Worm (Caenorhabditis elegans) whole organism, L2 larva: ENCODE measurements around the gene vglu-2.

Source experiments
- C34F6.9 ChIP-seq: fragments of 150-350 bp; optimal IDR thresholded peaks from 2 replicates; lab custom pipeline; 2014; ENCODE audit warnings: missing biosample characterization, missing genetic modification characterization
- R02D3.7 ChIP-seq: fragments of 150-350 bp; optimal IDR thresholded peaks from 2 replicates; lab custom pipeline; 2014; ENCODE audit warnings: missing biosample characterization, missing genetic modification characterization
- aly-2 ChIP-seq: fragments of 150-350 bp; optimal IDR thresholded peaks from 2 replicates; lab custom pipeline; 2014; ENCODE audit warnings: missing biosample characterization, missing genetic modification characterization
- ama-1 ChIP-seq: fragments of 150-350 bp; optimal IDR thresholded peaks from 2 replicates; lab custom pipeline; 2018; ENCODE audit warnings: inconsistent platforms
- ceh-16 ChIP-seq: fragments of 150-350 bp; optimal IDR thresholded peaks from 2 replicates; lab custom pipeline; 2014; ENCODE audit warnings: missing biosample characterization, missing genetic modification characterization
- ceh-82 ChIP-seq: fragments of 150-350 bp; optimal IDR thresholded peaks from 2 replicates; lab custom pipeline; 2014; ENCODE audit warnings: missing biosample characterization, missing genetic modification characterization
- crh-2 ChIP-seq: sonication (generic microtip); optimal IDR thresholded peaks from 2 replicates; lab custom pipeline; 2017; ENCODE audit warnings: missing biosample characterization, missing genetic modification characterization
- egl-27 ChIP-seq: sonication (generic microtip); optimal IDR thresholded peaks from 3 replicates; lab custom pipeline; 2017; ENCODE audit warnings: missing biosample characterization, missing genetic modification reagents, missing genetic modification characterization
- elt-1 ChIP-seq: fragments of 150-350 bp; optimal IDR thresholded peaks from 2 replicates; lab custom pipeline; 2014; ENCODE audit warnings: missing biosample characterization, missing genetic modification characterization
- elt-3 ChIP-seq: sonication (generic microtip); optimal IDR thresholded peaks from 2 replicates; lab custom pipeline; 2017; ENCODE audit warnings: missing biosample characterization, missing genetic modification characterization
- fos-1 ChIP-seq: fragments of 150-350 bp; optimal IDR thresholded peaks from 2 replicates; lab custom pipeline; 2014; ENCODE audit warnings: missing biosample characterization, missing genetic modification characterization
- gmeb-1 ChIP-seq: fragments of 150-350 bp; optimal IDR thresholded peaks from 2 replicates; lab custom pipeline; 2014; ENCODE audit warnings: missing biosample characterization, missing genetic modification characterization
- lin-11 ChIP-seq: fragments of 150-350 bp; sonication (generic microtip); optimal IDR thresholded peaks from 2 replicates; lab custom pipeline; 2014; ENCODE audit warnings: missing biosample characterization, missing genetic modification characterization, inconsistent platforms, mixed read lengths
- lin-39 ChIP-seq: fragments of 150-350 bp; optimal IDR thresholded peaks from 2 replicates; lab custom pipeline; 2014; ENCODE audit warnings: missing biosample characterization, missing genetic modification reagents, missing genetic modification characterization
- lsy-2 ChIP-seq, 2 experiments: fragments of 150-350 bp in 1 of 2; sonication (generic microtip) in 1 of 2; optimal IDR thresholded peaks; 2 replicates each; lab custom pipeline; 2014 to 2017; ENCODE audit warnings: missing biosample characterization in 2 of 2, missing genetic modification characterization in 2 of 2
- mab-5 ChIP-seq: fragments of 150-350 bp; optimal IDR thresholded peaks from 2 replicates; lab custom pipeline; 2014; ENCODE audit warnings: missing biosample characterization, missing genetic modification characterization
- mdl-1 ChIP-seq, 2 experiments: fragments of 150-350 bp in 1 of 2; sonication (generic microtip) in 1 of 2; optimal IDR thresholded peaks; 2 replicates each; lab custom pipeline; 2017; ENCODE audit warnings: missing biosample characterization in 2 of 2, missing genetic modification characterization in 2 of 2
- nhr-10 ChIP-seq: sonication (generic microtip); optimal IDR thresholded peaks from 2 replicates; lab custom pipeline; 2017; ENCODE audit warnings: missing biosample characterization, missing genetic modification characterization
- nhr-12 ChIP-seq: fragments of 150-350 bp; optimal IDR thresholded peaks from 2 replicates; lab custom pipeline; 2014; ENCODE audit warnings: missing biosample characterization, missing genetic modification characterization
- nhr-129 ChIP-seq: fragments of 150-350 bp; optimal IDR thresholded peaks from 2 replicates; lab custom pipeline; 2014; ENCODE audit warnings: missing biosample characterization, missing genetic modification characterization
- nhr-21 ChIP-seq: fragments of 150-350 bp; optimal IDR thresholded peaks from 2 replicates; lab custom pipeline; 2014; ENCODE audit warnings: missing biosample characterization, missing genetic modification characterization
- nhr-23 ChIP-seq: fragments of 150-350 bp; optimal IDR thresholded peaks from 2 replicates; lab custom pipeline; 2014; ENCODE audit warnings: missing biosample characterization, missing genetic modification reagents, missing genetic modification characterization
- nhr-237 ChIP-seq: fragments of 150-350 bp; optimal IDR thresholded peaks from 2 replicates; lab custom pipeline; 2014; ENCODE audit warnings: missing biosample characterization, missing genetic modification characterization
- skn-1 ChIP-seq: sonication (generic microtip); optimal IDR thresholded peaks from 2 replicates; lab custom pipeline; 2017; ENCODE audit warnings: missing biosample characterization, missing genetic modification characterization
- sma-3 ChIP-seq: sonication (generic microtip); optimal IDR thresholded peaks from 2 replicates; lab custom pipeline; 2016; ENCODE audit warnings: missing genetic modification reagents, missing genetic modification characterization, missing compliant biosample characterization
- sma-9 ChIP-seq, 2 experiments: fragments of 150-350 bp in 1 of 2; sonication (generic microtip) in 1 of 2; optimal IDR thresholded peaks; 2 replicates each; lab custom pipeline; 2014 to 2016; ENCODE audit warnings: missing genetic modification characterization in 2 of 2, mild to moderate bottlenecking in 1 of 2, missing biosample characterization in 1 of 2, missing compliant biosample characterization in 1 of 2, missing genetic modification reagents in 1 of 2, moderate library complexity in 1 of 2
- snpc-4 ChIP-seq: fragments of 150-350 bp; optimal IDR thresholded peaks from 2 replicates; lab custom pipeline; 2014; ENCODE audit warnings: missing biosample characterization, missing genetic modification characterization
- unc-39 ChIP-seq: fragments of 150-350 bp; optimal IDR thresholded peaks from 2 replicates; lab custom pipeline; 2014; ENCODE audit warnings: missing biosample characterization, missing genetic modification characterization
- unc-55 ChIP-seq: fragments of 150-350 bp; sonication (generic microtip); optimal IDR thresholded peaks from 3 replicates; lab custom pipeline; 2014; ENCODE audit warnings: missing biosample characterization, missing genetic modification reagents, missing genetic modification characterization
- unc-62 ChIP-seq: fragments of 150-350 bp; optimal IDR thresholded peaks from 2 replicates; lab custom pipeline; 2014; ENCODE audit warnings: missing biosample characterization, missing genetic modification reagents, missing genetic modification characterization
- zag-1 ChIP-seq: fragments of 150-350 bp; optimal IDR thresholded peaks from 2 replicates; lab custom pipeline; 2014; ENCODE audit warnings: missing biosample characterization, missing genetic modification characterization
- ztf-11 ChIP-seq: sonication (generic microtip); optimal IDR thresholded peaks from 2 replicates; lab custom pipeline; 2017; ENCODE audit warnings: missing biosample characterization, missing genetic modification characterization
- ztf-4 ChIP-seq: fragments of 150-350 bp; optimal IDR thresholded peaks from 2 replicates; lab custom pipeline; 2014; ENCODE audit warnings: missing biosample characterization, missing genetic modification characterization

vglu-2 gene

DNA sequence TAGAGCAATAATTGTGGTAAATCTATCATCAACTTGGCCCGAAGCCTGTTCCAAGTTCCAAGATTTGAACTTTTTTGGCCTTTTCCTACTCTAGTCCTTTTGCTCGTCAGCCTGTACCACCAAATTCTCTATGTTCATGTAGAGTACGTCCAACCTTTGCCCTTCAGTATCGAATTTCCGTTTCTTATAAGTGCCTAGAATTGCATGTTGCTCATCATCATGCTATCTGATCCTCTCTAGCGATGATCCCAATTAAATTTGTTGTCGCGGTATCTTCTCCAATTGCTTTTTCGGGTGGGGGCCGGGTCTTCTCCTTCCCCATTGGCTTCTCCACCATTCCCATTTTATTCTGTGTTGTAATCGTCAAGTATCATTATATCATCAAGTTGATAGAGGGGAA, 991 bp upstream of the vglu-2 start:
- no peak for TF ChIP-seq sma-9 (GFP tag; optimal IDR thresholded peaks at IDR 0.05; lab: Kevin White, UChicago)
- no peak for TF ChIP-seq sma-9 (tag; optimal IDR thresholded peaks at IDR 0.05; lab: Kevin White, UChicago)
- TF ChIP-seq lin-39 (tag; lab: Kevin White, UChicago): no peak
- no peak for TF ChIP-seq mdl-1 (tag; optimal IDR thresholded peaks at IDR 0.05; lab: Kevin White, UChicago)
- TF ChIP-seq elt-1 (tag; lab: Kevin White, UChicago): no peak
- no peak for TF ChIP-seq nhr-237 (tag; lab: Kevin White, UChicago)
- no peak for TF ChIP-seq unc-55 (GFP tag; lab: Kevin White, UChicago)
- no peak for TF ChIP-seq fos-1 (tag; lab: Kevin White, UChicago)
- no peak for TF ChIP-seq aly-2 (tag; lab: Kevin White, UChicago)
- TF ChIP-seq lsy-2 (tag; optimal IDR thresholded peaks at IDR 0.05; lab: Kevin White, UChicago): no peak
- no peak for TF ChIP-seq sma-3
- TF ChIP-seq ztf-11: no peak
- no peak for TF ChIP-seq unc-62 (GFP tag; lab: Kevin White, UChicago)
- no peak for TF ChIP-seq R02D3.7 (tag; lab: Kevin White, UChicago)
- TF ChIP-seq ceh-16 (tag; lab: Kevin White, UChicago): no peak
- no peak for TF ChIP-seq crh-2 (tag; lab: Kevin White, UChicago)

DNA sequence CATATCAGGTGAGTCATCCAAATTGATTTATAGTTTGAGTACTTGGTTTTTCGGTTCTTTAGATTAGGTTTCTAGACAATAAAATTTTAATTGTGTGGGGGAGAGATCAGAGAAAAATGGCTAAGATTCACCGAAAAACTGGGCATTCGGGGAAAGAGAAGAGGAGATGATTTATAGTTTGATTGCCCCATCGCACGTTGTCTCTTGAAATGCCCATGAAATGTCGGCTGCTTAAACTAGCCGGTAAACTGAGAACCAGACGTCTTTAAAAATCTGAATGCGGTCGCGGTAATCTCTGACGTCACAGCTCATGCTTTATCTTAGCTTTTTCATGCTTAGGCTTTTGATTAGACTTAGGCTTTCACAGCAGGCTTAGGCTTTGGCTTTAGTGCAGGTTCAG, 2.0 kb downstream of the vglu-2 start:
- TF ChIP-seq snpc-4 (tag; lab: Kevin White, UChicago) (peak; percentile 80), nhr-129 (no peak)

DNA sequence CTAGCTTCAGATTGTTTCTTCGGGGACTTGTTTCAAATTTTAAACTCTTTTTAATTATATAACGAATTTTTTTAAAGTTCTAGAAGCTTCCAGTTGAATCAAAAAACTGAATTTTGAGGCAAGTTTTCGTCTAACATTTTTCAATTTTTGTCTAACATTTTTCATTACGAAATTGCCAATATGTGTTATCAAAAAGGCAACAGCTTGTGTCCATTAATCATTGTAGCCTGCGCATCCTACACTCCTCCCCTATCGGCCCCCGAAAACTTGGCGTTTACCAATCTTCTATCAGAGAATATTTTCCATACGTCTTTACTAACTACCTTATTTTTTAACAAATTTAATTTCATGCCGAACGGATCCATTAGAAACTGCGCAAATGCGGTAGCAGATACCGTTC, 5.1 kb downstream of the vglu-2 start, which contains the start of gene vglu-3:
vglu-3 (plus strand) TSS at position 301 of the 400 bp plus-strand sequence.
- TF ChIP-seq mab-5 (tag; lab: Kevin White, UChicago): no peak
- TF ChIP-seq unc-62 (GFP tag; lab: Kevin White, UChicago): no peak
- no peak for TF ChIP-seq nhr-129
- TF ChIP-seq fos-1 (tag; lab: Kevin White, UChicago): no peak
- TF ChIP-seq lsy-2 (tag; optimal IDR thresholded peaks at IDR 0.05; lab: Kevin White, UChicago): no peak
- TF ChIP-seq lin-11: no peak
- no peak for TF ChIP-seq skn-1
- TF ChIP-seq unc-39 (tag; lab: Kevin White, UChicago): no peak
- TF ChIP-seq C34F6.9 (tag; lab: Kevin White, UChicago): no peak
- TF ChIP-seq sma-9 (GFP tag; optimal IDR thresholded peaks at IDR 0.05; lab: Kevin White, UChicago): no peak
- no peak for TF ChIP-seq sma-9 (tag; optimal IDR thresholded peaks at IDR 0.05; lab: Kevin White, UChicago)
- no peak for TF ChIP-seq nhr-23 (tag; lab: Kevin White, UChicago)
- TF ChIP-seq nhr-12 (tag; lab: Kevin White, UChicago): no peak
- TF ChIP-seq sma-3: no peak
- TF ChIP-seq zag-1 (tag; lab: Kevin White, UChicago): no peak
- no peak for TF ChIP-seq nhr-21 (tag; lab: Kevin White, UChicago)
- TF ChIP-seq elt-3: no peak
- no peak for TF ChIP-seq elt-1 (tag; lab: Kevin White, UChicago)
- no peak for TF ChIP-seq ama-1

DNA sequence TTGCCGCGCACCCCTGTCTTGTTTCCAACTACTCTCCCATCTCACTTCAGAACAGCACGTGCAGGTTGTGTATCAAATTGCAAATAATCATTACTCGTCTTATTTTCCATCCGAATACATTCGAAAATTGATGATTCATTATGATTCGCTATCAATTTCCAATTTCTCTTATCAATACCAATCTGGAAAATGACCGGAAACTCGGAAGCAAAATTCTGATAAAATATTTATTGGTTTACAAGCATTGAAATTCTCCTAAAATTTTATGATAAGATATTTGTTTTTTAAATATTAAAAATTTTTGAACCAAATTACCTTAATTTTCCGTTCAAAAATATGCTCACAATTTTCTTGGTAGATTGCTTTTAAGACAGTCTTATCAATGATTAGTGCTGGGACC, 10.4 kb downstream of the vglu-2 start:
- TF ChIP-seq egl-27 (tag; lab: Kevin White, UChicago) (no peak), fos-1 (tag; lab: Kevin White, UChicago) (peak; percentile 94)

DNA sequence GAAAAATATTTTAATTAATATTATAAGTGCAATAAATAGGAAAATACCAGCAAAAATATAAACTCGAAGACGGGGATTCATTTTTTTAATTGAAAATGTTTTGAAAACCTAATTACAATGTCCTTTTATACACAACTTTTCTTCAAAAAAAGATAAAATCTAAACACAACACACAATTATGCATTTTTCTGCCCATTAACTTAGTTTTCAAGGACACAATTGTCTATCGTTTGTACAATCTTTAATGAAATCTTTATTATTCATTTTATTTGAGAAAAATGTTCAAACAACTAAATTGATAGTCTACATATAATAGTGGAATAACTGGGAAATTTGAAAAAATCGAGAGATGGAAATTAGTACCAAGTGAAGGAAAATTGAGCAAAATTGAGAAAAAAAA, 11.1 kb downstream of the vglu-2 start, which contains the start of gene T07A5.1:
T07A5.1 (minus strand) TSS at position 149 of the 400 bp plus-strand sequence.
- no peak for TF ChIP-seq skn-1
- no peak for TF ChIP-seq egl-27 (tag; lab: Kevin White, UChicago)
- peak; percentile 90 for TF ChIP-seq ceh-16 (tag; lab: Kevin White, UChicago)

DNA sequence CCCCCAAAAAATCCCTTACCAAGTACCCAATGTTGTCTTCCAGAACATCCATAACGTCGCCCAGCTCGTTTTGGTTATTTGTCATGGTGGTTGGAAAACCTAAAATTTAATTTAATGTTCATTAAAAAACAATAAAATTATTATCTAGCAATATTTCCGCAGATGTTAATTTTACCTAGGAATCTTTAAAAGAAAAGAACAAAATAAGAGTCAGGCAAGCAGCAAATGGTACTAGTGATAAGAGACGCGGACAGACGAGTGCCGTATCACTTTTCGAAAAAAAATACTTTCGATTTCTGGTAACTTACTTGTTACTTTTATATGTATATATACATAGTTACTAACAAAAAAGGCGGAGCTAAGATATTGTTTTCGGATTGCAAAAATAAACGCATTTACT, 16.1 kb downstream of the vglu-2 start, which contains the start of gene T07A5.7:
T07A5.7 (minus strand) TSS at position 101 of the 400 bp plus-strand sequence.
- no peak for TF ChIP-seq nhr-10
- no peak for TF ChIP-seq gmeb-1
- no peak for TF ChIP-seq ztf-4 (tag; lab: Kevin White, UChicago)
- TF ChIP-seq ceh-82 (tag; lab: Kevin White, UChicago): no peak
- no peak for TF ChIP-seq R02D3.7 (tag; lab: Kevin White, UChicago)
- no peak for TF ChIP-seq nhr-129
- no peak for TF ChIP-seq sma-3
